Worm (Caenorhabditis elegans) whole organism, late embryonic: ENCODE measurements around the gene pfk-1.2.

Experiments
- C08G9.2 ChIP-seq: sonication (generic microtip); optimal IDR thresholded peaks from 2 replicates; lab custom pipeline; 2016; ENCODE audit warnings: mild to moderate bottlenecking, missing genetic modification characterization, moderate library complexity, missing compliant biosample characterization
- F13H6.1 ChIP-seq: sonication (generic microtip); optimal IDR thresholded peaks from 2 replicates; lab custom pipeline; 2016; ENCODE audit warnings: missing genetic modification characterization, missing compliant biosample characterization
- K02D7.2 ChIP-seq: sonication (generic microtip); optimal IDR thresholded peaks from 2 replicates; lab custom pipeline; 2017; ENCODE audit warnings: mild to moderate bottlenecking, missing genetic modification characterization, missing compliant biosample characterization
- T23F11.4 ChIP-seq: fragments of 200-800 bp; sonication (Bioruptor generic); optimal IDR thresholded peaks from 2 replicates; lab custom pipeline; 2018; ENCODE audit warnings: mild to moderate bottlenecking, missing genetic modification characterization, missing compliant biosample characterization
- ahr-1 ChIP-seq: sonication (generic microtip); optimal IDR thresholded peaks from 2 replicates; lab custom pipeline; 2016; ENCODE audit warnings: missing genetic modification characterization, missing compliant biosample characterization
- ama-1 ChIP-seq: fragments of 150-350 bp; optimal IDR thresholded peaks from 2 replicates; lab custom pipeline; 2014
- ceh-14 ChIP-seq: sonication (generic microtip); optimal IDR thresholded peaks from 2 replicates; lab custom pipeline; 2016; ENCODE audit warnings: missing genotype, missing genetic modification characterization, missing compliant biosample characterization
- ceh-18 ChIP-seq: sonication (generic microtip); optimal IDR thresholded peaks from 2 replicates; lab custom pipeline; 2016; ENCODE audit warnings: missing genetic modification characterization, missing compliant biosample characterization
- ceh-22 ChIP-seq: sonication (generic microtip); optimal IDR thresholded peaks from 2 replicates; lab custom pipeline; 2017; ENCODE audit warnings: missing biosample characterization, missing genetic modification characterization
- ceh-24 ChIP-seq: sonication (generic microtip); optimal IDR thresholded peaks from 2 replicates; lab custom pipeline; 2016; ENCODE audit warnings: mild to moderate bottlenecking, missing genetic modification characterization, missing compliant biosample characterization
- ceh-30 ChIP-seq: fragments of 150-350 bp; optimal IDR thresholded peaks from 2 replicates; lab custom pipeline; 2014; ENCODE audit warnings: missing biosample characterization, missing genetic modification characterization
- ceh-31 ChIP-seq: sonication (generic microtip); optimal IDR thresholded peaks from 2 replicates; lab custom pipeline; 2016; ENCODE audit warnings: missing genetic modification characterization, missing compliant biosample characterization
- ceh-45 ChIP-seq: fragments of 200-800 bp; sonication (Bioruptor generic); IDR thresholded peaks from 2 replicates; pipeline ENCODE4 v1.3.6; 2022; ENCODE audit warnings: missing genetic modification reagents, missing genetic modification characterization, missing compliant biosample characterization
- ceh-48 ChIP-seq: sonication (generic microtip); optimal IDR thresholded peaks from 2 replicates; lab custom pipeline; 2016; ENCODE audit warnings: missing genetic modification characterization, inconsistent platforms, missing compliant biosample characterization
- ceh-6 ChIP-seq: fragments of 200-800 bp; sonication (Bioruptor generic); optimal IDR thresholded peaks from 2 replicates; lab custom pipeline; 2018; ENCODE audit warnings: mild to moderate bottlenecking, missing genetic modification characterization, missing compliant biosample characterization
- dmd-4 ChIP-seq: sonication (generic microtip); optimal IDR thresholded peaks from 2 replicates; lab custom pipeline; 2016; ENCODE audit warnings: borderline replicate concordance, missing genetic modification characterization, missing compliant biosample characterization
- dve-1 ChIP-seq: sonication (generic microtip); optimal IDR thresholded peaks from 2 replicates; lab custom pipeline; 2017; ENCODE audit warnings: antibody characterized with exemption, mild to moderate bottlenecking, missing genetic modification characterization, missing compliant biosample characterization
- elt-2 ChIP-seq: sonication (generic microtip); optimal IDR thresholded peaks from 2 replicates; lab custom pipeline; 2016; ENCODE audit warnings: missing genetic modification reagents, missing genetic modification characterization, missing compliant biosample characterization
- ets-4 ChIP-seq: sonication (generic microtip); optimal IDR thresholded peaks from 2 replicates; lab custom pipeline; 2016; ENCODE audit warnings: missing genetic modification characterization, missing compliant biosample characterization
- gmeb-2 ChIP-seq: sonication (generic microtip); optimal IDR thresholded peaks from 2 replicates; lab custom pipeline; 2016; ENCODE audit warnings: missing genetic modification characterization, inconsistent platforms, missing compliant biosample characterization
- hlh-13 ChIP-seq: fragments of 200-800 bp; sonication (Bioruptor generic); optimal IDR thresholded peaks from 2 replicates; lab custom pipeline; 2018; ENCODE audit warnings: mild to moderate bottlenecking, missing genetic modification characterization, missing compliant biosample characterization
- hlh-30 ChIP-seq: sonication (generic microtip); optimal IDR thresholded peaks from 2 replicates; lab custom pipeline; 2017; ENCODE audit warnings: antibody characterized with exemption, missing genetic modification characterization, missing compliant biosample characterization; ENCODE audit not compliant: insufficient read depth
- hlh-6 ChIP-seq: sonication (generic microtip); optimal IDR thresholded peaks from 2 replicates; lab custom pipeline; 2016; ENCODE audit warnings: missing genotype, missing genetic modification characterization, missing compliant biosample characterization
- hlh-8 ChIP-seq: sonication (generic microtip); optimal IDR thresholded peaks from 2 replicates; lab custom pipeline; 2016; ENCODE audit warnings: missing genotype, missing genetic modification characterization, missing compliant biosample characterization
- lin-11 ChIP-seq: fragments of 200-800 bp; sonication (Bioruptor generic); optimal IDR thresholded peaks from 2 replicates; lab custom pipeline; 2018; ENCODE audit warnings: mild to moderate bottlenecking, missing genetic modification characterization, missing compliant biosample characterization
- madf-2 ChIP-seq: sonication (generic microtip); optimal IDR thresholded peaks from 2 replicates; lab custom pipeline; 2017; ENCODE audit warnings: missing genetic modification characterization, missing compliant biosample characterization
- mec-3 ChIP-seq: sonication (generic microtip); optimal IDR thresholded peaks from 2 replicates; lab custom pipeline; 2016; ENCODE audit warnings: borderline replicate concordance, missing genetic modification characterization, missing compliant biosample characterization
- nfya-1 ChIP-seq: sonication (generic microtip); optimal IDR thresholded peaks from 2 replicates; lab custom pipeline; 2017; ENCODE audit warnings: missing genetic modification characterization, mild to moderate bottlenecking, missing compliant biosample characterization, antibody characterized with exemption, moderate library complexity
- nhr-11 ChIP-seq: fragments of 150-350 bp; optimal IDR thresholded peaks from 2 replicates; lab custom pipeline; 2014; ENCODE audit warnings: missing biosample characterization, missing genetic modification characterization
- nhr-232 ChIP-seq: sonication (generic microtip); optimal IDR thresholded peaks from 2 replicates; lab custom pipeline; 2016; ENCODE audit warnings: missing genetic modification characterization, missing compliant biosample characterization
- npax-4 ChIP-seq: sonication (generic microtip); optimal IDR thresholded peaks from 2 replicates; lab custom pipeline; 2016; ENCODE audit warnings: missing genetic modification characterization, missing compliant biosample characterization
- pag-3 ChIP-seq: sonication (generic microtip); optimal IDR thresholded peaks from 2 replicates; lab custom pipeline; 2016; ENCODE audit warnings: missing compliant biosample characterization, missing genetic modification characterization, borderline replicate concordance
- pat-9 ChIP-seq: fragments of 200-800 bp; sonication (Bioruptor generic); optimal IDR thresholded peaks from 2 replicates; lab custom pipeline; 2018; ENCODE audit warnings: mild to moderate bottlenecking, missing genetic modification characterization, moderate library complexity, missing compliant biosample characterization
- pax-1 ChIP-seq: fragments of 150-350 bp; optimal IDR thresholded peaks from 2 replicates; lab custom pipeline; 2014; ENCODE audit warnings: missing biosample characterization, missing genetic modification characterization
- pha-2 ChIP-seq: sonication (generic microtip); optimal IDR thresholded peaks from 2 replicates; lab custom pipeline; 2017; ENCODE audit warnings: mild to moderate bottlenecking, missing genetic modification characterization, missing compliant biosample characterization
- pqm-1 ChIP-seq: sonication (generic microtip); optimal IDR thresholded peaks from 2 replicates; lab custom pipeline; 2016; ENCODE audit warnings: missing genetic modification characterization, missing compliant biosample characterization
- ref-2 ChIP-seq: sonication (generic microtip); optimal IDR thresholded peaks from 2 replicates; lab custom pipeline; 2016; ENCODE audit warnings: missing genetic modification characterization, missing compliant biosample characterization
- rnt-1 ChIP-seq: sonication (generic microtip); optimal IDR thresholded peaks from 2 replicates; lab custom pipeline; 2016; ENCODE audit warnings: missing genetic modification characterization, missing compliant biosample characterization
- sox-4 ChIP-seq: sonication (generic microtip); optimal IDR thresholded peaks from 2 replicates; lab custom pipeline; 2017; ENCODE audit warnings: mild to moderate bottlenecking, missing genetic modification characterization, inconsistent platforms, missing compliant biosample characterization
- tbx-2 ChIP-seq: sonication (generic microtip); optimal IDR thresholded peaks from 2 replicates; lab custom pipeline; 2016; ENCODE audit warnings: missing genetic modification characterization, missing compliant biosample characterization
- tbx-7 ChIP-seq: sonication (generic microtip); optimal IDR thresholded peaks from 2 replicates; lab custom pipeline; 2016; ENCODE audit warnings: missing genotype, missing genetic modification characterization, missing compliant biosample characterization
- unc-3 ChIP-seq, 2 experiments: fragments of 200-800 bp in 1 of 2; sonication (Bioruptor generic) in 1 of 2; sonication (generic microtip) in 1 of 2; conservative IDR thresholded peaks in 1 of 2; optimal IDR thresholded peaks in 1 of 2; 2 replicates each; pipeline versions ENCODE4 v1.3.6 to Lab custom; 2016 to 2022; ENCODE audit warnings: missing compliant biosample characterization in 2 of 2, missing genetic modification characterization in 2 of 2, missing genetic modification reagents in 1 of 2
- unc-42 ChIP-seq: sonication (generic microtip); optimal IDR thresholded peaks from 2 replicates; lab custom pipeline; 2016; ENCODE audit warnings: missing genotype, missing genetic modification characterization, missing compliant biosample characterization
- unc-55 ChIP-seq: sonication (generic microtip); optimal IDR thresholded peaks from 2 replicates; lab custom pipeline; 2017; ENCODE audit warnings: missing biosample characterization, missing genetic modification reagents, missing genetic modification characterization
- zip-5 ChIP-seq: sonication (generic microtip); optimal IDR thresholded peaks from 2 replicates; lab custom pipeline; 2016; ENCODE audit warnings: missing genetic modification characterization, missing compliant biosample characterization
- ztf-16 ChIP-seq: sonication (generic microtip); optimal IDR thresholded peaks from 2 replicates; lab custom pipeline; 2017; ENCODE audit warnings: missing genetic modification characterization, missing compliant biosample characterization

Gene pfk-1.2

ce11 chrV:9545238-9545709, 13.7 kb downstream of the pfk-1.2 start, which contains the start of the genes his-35 and his-41:
Gene his-35 (minus strand): TSS chrV:9545288.
Gene his-41 (plus strand): TSS chrV:9545536.
- TF ChIP-seq nhr-11 (tag; lab: Kevin White, UChicago), result no peak
- peak; percentile 6 for TF ChIP-seq dve-1 (tag; lab: Kevin White, UChicago)
- no peak for TF ChIP-seq pqm-1 (tag; lab: Kevin White, UChicago)
- no peak for TF ChIP-seq npax-4 (tag; lab: Kevin White, UChicago)
- TF ChIP-seq unc-42, result no peak
- no peak for TF ChIP-seq tbx-7 (tag; lab: Kevin White, UChicago)
- no peak for TF ChIP-seq zip-5 (tag; lab: Kevin White, UChicago)
- TF ChIP-seq T23F11.4 (GFP tag; lab: Kevin White, UChicago), result no peak
- TF ChIP-seq nhr-232 (tag; lab: Kevin White, UChicago), result no peak
- TF ChIP-seq elt-2 (tag; lab: Kevin White, UChicago), result no peak
- TF ChIP-seq unc-55, result no peak
- TF ChIP-seq tbx-2 (tag; lab: Kevin White, UChicago), result no peak
- peak; percentile 11 for TF ChIP-seq rnt-1 (tag; lab: Kevin White, UChicago)
- TF ChIP-seq hlh-30 (tag; lab: Kevin White, UChicago), result no peak
- no peak for TF ChIP-seq pha-2 (tag; lab: Kevin White, UChicago)
- no peak for TF ChIP-seq madf-2 (tag; lab: Kevin White, UChicago)
- no peak for TF ChIP-seq ref-2 (tag; lab: Kevin White, UChicago)
- no peak for TF ChIP-seq F13H6.1 (tag; lab: Kevin White, UChicago)
- TF ChIP-seq pag-3, result no peak
- TF ChIP-seq ets-4 (tag; lab: Kevin White, UChicago), result no peak
- TF ChIP-seq ceh-48 (tag; lab: Kevin White, UChicago), result peak; percentile 56
- no peak for TF ChIP-seq dmd-4 (tag; lab: Kevin White, UChicago)
- no peak for TF ChIP-seq pat-9
- no peak for TF ChIP-seq C08G9.2
- TF ChIP-seq nfya-1 (tag; lab: Kevin White, UChicago), result peak; percentile 39
- TF ChIP-seq ceh-31 (tag; lab: Kevin White, UChicago), result peak; percentile 11
- TF ChIP-seq pax-1 (tag; lab: Kevin White, UChicago), result no peak
- TF ChIP-seq K02D7.2 (tag; lab: Kevin White, UChicago), result no peak

- TF ChIP-seq nfya-1 (tag; lab: Kevin White, UChicago) (peak; percentile 22), hlh-6 (tag; lab: Kevin White, UChicago) (no peak), npax-4 (tag; lab: Kevin White, UChicago) (no peak)
Measured at ce11 chrV:9546042-9546581, 14.5 kb downstream of the pfk-1.2 start, which contains the start of gene C50F4.6. Gene C50F4.6 (plus strand): TSS chrV:9546092.

- peak; percentile 86 for TF ChIP-seq unc-42
- TF ChIP-seq ceh-24, result no peak
- peak; percentile 11 for TF ChIP-seq dmd-4 (tag; lab: Kevin White, UChicago)
- no peak for TF ChIP-seq lin-11
- TF ChIP-seq ceh-45 (GFP tag; lab: Robert Waterston, UW), result no peak
- TF ChIP-seq hlh-6 (tag; lab: Kevin White, UChicago), result no peak
- TF ChIP-seq ama-1 (lab: Kevin White, UChicago), result no peak
- TF ChIP-seq ztf-16 (tag; lab: Kevin White, UChicago), result peak; percentile 72
- peak; percentile 85 for TF ChIP-seq ref-2 (tag; lab: Kevin White, UChicago)
- TF ChIP-seq pag-3, result no peak
- TF ChIP-seq hlh-8 (tag; lab: Kevin White, UChicago), result peak; percentile 41
- peak; percentile 71 for TF ChIP-seq ceh-14 (tag; lab: Kevin White, UChicago)
- no peak for TF ChIP-seq ceh-22 (tag; lab: Kevin White, UChicago)
- TF ChIP-seq gmeb-2, result peak; percentile 16
- no peak for TF ChIP-seq unc-3 (GFP tag; conservative IDR thresholded peaks at IDR 0.05; lab: Robert Waterston, UW)
- peak; percentile 65 for TF ChIP-seq unc-3 (tag; optimal IDR thresholded peaks at IDR 0.05; lab: Kevin White, UChicago)
- TF ChIP-seq ceh-18 (tag; lab: Kevin White, UChicago), result peak; percentile 96
- no peak for TF ChIP-seq sox-4 (tag; lab: Kevin White, UChicago)
- no peak for TF ChIP-seq mec-3 (tag; lab: Kevin White, UChicago)
- no peak for TF ChIP-seq ceh-6 (GFP tag; lab: Kevin White, UChicago)
- TF ChIP-seq elt-2 (tag; lab: Kevin White, UChicago), result peak; percentile 83
- TF ChIP-seq unc-55, result peak; percentile 92
- TF ChIP-seq pat-9, result no peak
- no peak for TF ChIP-seq hlh-13
- peak; percentile 43 for TF ChIP-seq ceh-48 (tag; lab: Kevin White, UChicago)
- no peak for TF ChIP-seq ahr-1
- no peak for TF ChIP-seq nhr-232 (tag; lab: Kevin White, UChicago)
- TF ChIP-seq madf-2 (tag; lab: Kevin White, UChicago), result peak; percentile 74
- TF ChIP-seq ceh-30 (tag; lab: Kevin White, UChicago), result peak; percentile 45
Measured at ce11 chrV:9546860-9547269, 15.3 kb downstream of the pfk-1.2 start, which contains the start of gene his-37. Gene his-37 (plus strand): TSS chrV:9547105.
